Worm (Caenorhabditis elegans) whole organism, young adult: ENCODE results near the gene rpl-22.

Source experiments
- F57A8.1 ChIP-seq: fragments of 200-800 bp; sonication (Bioruptor generic); optimal IDR thresholded peaks from 2 replicates; lab custom pipeline; 2018; ENCODE audit warnings: mild to moderate bottlenecking, missing genetic modification characterization, moderate library complexity, missing compliant biosample characterization
- ama-1 ChIP-seq, 3 experiments: fragments of 150-350 bp in 1 of 3; sonication (generic microtip) in 2 of 3; optimal IDR thresholded peaks; 2 replicates each; lab custom pipeline; 2014 to 2018; ENCODE audit warnings: missing biosample characterization in 2 of 3, missing genetic modification characterization in 2 of 3, missing genetic modification reagents in 2 of 3
- die-1 ChIP-seq: sonication (generic microtip); optimal IDR thresholded peaks from 2 replicates; lab custom pipeline; 2016; ENCODE audit warnings: missing genotype, mild to moderate bottlenecking, missing genetic modification characterization, missing compliant biosample characterization
- gei-17 ChIP-seq: fragments of 200-800 bp; sonication (Bioruptor generic); optimal IDR thresholded peaks from 2 replicates; lab custom pipeline; 2018; ENCODE audit warnings: mild to moderate bottlenecking, missing genetic modification characterization, missing compliant biosample characterization

DNA sequence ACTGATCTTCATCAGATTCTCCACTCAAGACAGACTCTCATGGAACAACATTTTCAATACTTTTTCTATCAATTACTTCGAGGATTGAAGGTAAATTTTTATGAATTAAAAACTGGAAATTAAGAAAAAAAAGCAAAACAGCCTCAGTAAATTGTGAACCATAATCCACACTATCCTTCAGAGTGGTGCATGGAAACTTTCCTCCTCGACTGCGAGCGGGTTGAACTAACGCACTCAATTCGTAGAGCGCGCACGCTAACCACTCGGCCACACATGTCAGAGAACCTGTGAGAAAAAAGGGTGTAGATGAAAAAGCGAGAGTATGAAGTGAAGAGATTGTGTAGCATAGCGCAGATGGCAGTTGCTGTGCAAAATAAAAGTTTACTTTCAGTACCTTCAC lies 49.6 kb downstream of the rpl-22 start:
- TF ChIP-seq F57A8.1 (GFP tag; lab: Kevin White, UChicago) = peak; percentile 73
- peak; percentile 18 for TF ChIP-seq gei-17 (GFP tag; lab: Kevin White, UChicago)
- TF ChIP-seq die-1 (tag; lab: Kevin White, UChicago) = peak; percentile 95
- TF ChIP-seq ama-1 (optimal IDR thresholded peaks at IDR 0.05; lab: Kevin White, UChicago) = no peak
- TF ChIP-seq ama-1 (GFP tag; optimal IDR thresholded peaks at IDR 0.05; lab: Kevin White, UChicago) = peak; percentile 90 to 94
